Worm (Caenorhabditis elegans): Measurements from ENCODE around the gene clec-142.

DNA sequence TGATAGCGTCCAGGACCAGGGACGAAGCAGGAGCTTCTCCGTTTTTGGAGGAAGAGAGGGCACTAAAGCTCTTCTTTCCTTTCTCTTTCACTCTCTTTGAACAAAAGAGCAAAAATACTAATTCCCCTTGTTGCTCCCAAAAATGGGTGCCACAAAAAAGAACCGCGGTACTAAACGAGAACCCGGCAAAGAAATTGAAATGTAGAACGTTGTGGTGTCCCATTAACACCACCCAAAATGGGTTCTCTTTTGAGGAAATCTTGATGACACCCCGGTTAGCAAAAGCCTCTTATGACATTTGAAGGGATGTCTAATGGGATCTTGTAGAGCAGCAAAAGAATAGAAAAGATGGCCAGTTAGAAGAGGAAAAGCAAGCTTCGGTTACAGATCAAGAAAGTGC is 36.3 kb downstream of the clec-142 start:
- no peak for TF ChIP-seq tbx-37 (GFP tag; conservative IDR thresholded peaks at IDR 0.05)
- TF ChIP-seq aly-1 (tag; optimal IDR thresholded peaks at IDR 0.05) = no peak
